Fruit fly (Drosophila melanogaster) whole organism, prepupa: ENCODE results near the gene CG6481.
A peak's percentile ranks its signal among the peaks of the same experiment; 100 is the strongest.

Source experiments
- CG10631 ChIP-seq: fragments of 200-800 bp; sonication (Bioruptor generic); optimal IDR thresholded peaks from 2 replicates; lab custom pipeline; 2016; ENCODE audit warnings: missing biosample characterization, missing genetic modification characterization
- CG10669 ChIP-seq: fragments of 200-800 bp; sonication (Bioruptor generic); optimal IDR thresholded peaks from 3 replicates; lab custom pipeline; 2018; ENCODE audit warnings: missing biosample characterization, mild to moderate bottlenecking, missing genetic modification characterization, moderate library complexity
- CG11294 ChIP-seq: fragments of 200-800 bp; sonication (Bioruptor generic); IDR thresholded peaks from 2 replicates; pipeline ENCODE4 v1.3.6; 2022; ENCODE audit warnings: missing biosample characterization, missing genetic modification characterization
- CG11902 ChIP-seq: fragments of 200-800 bp; sonication (Bioruptor generic); optimal IDR thresholded peaks from 3 replicates; lab custom pipeline; 2016; ENCODE audit warnings: missing biosample characterization, missing genetic modification characterization
- CG15336 ChIP-seq: fragments of 200-800 bp; sonication (Bioruptor generic); IDR thresholded peaks from 2 replicates; pipeline ENCODE4 v1.3.6; 2022; ENCODE audit warnings: missing biosample characterization, missing genetic modification characterization
- CG1621 ChIP-seq: fragments of 200-800 bp; sonication (Bioruptor generic); optimal IDR thresholded peaks from 3 replicates; lab custom pipeline; 2018; ENCODE audit warnings: missing biosample characterization, mild to moderate bottlenecking, missing genetic modification characterization
- CG16779 ChIP-seq: fragments of 200-800 bp; sonication (Bioruptor generic); optimal IDR thresholded peaks from 3 replicates; lab custom pipeline; 2017; ENCODE audit warnings: missing biosample characterization, mild to moderate bottlenecking, missing genetic modification characterization
- CG3032 ChIP-seq: fragments of 200-800 bp; optimal IDR thresholded peaks from 2 replicates; lab custom pipeline; 2019; ENCODE audit warnings: missing biosample characterization, mild to moderate bottlenecking, missing genetic modification characterization, moderate library complexity
- CG31627 ChIP-seq: fragments of 200-800 bp; sonication (Bioruptor generic); optimal IDR thresholded peaks from 3 replicates; lab custom pipeline; 2016; ENCODE audit warnings: missing biosample characterization, missing genetic modification characterization
- CG34406 ChIP-seq: fragments of 200-800 bp; sonication (Bioruptor generic); optimal IDR thresholded peaks from 3 replicates; lab custom pipeline; 2016; ENCODE audit warnings: missing biosample characterization, missing genetic modification characterization
- CG3919 ChIP-seq: fragments of 200-800 bp; sonication (Bioruptor generic); optimal IDR thresholded peaks from 3 replicates; lab custom pipeline; 2016; ENCODE audit warnings: missing biosample characterization, missing genetic modification characterization
- CG4318 ChIP-seq: fragments of 200-800 bp; sonication (Bioruptor generic); optimal IDR thresholded peaks from 3 replicates; lab custom pipeline; 2017; ENCODE audit warnings: missing biosample characterization, mild to moderate bottlenecking, missing genetic modification characterization
- CG6163 ChIP-seq: fragments of 200-800 bp; sonication (Bioruptor generic); IDR thresholded peaks from 3 replicates; pipeline ENCODE4 v1.3.6; 2022; ENCODE audit warnings: missing biosample characterization, missing genetic modification characterization
- CG6276 ChIP-seq: fragments of 200-800 bp; sonication (Bioruptor generic); optimal IDR thresholded peaks from 2 replicates; lab custom pipeline; 2017; ENCODE audit warnings: missing biosample characterization, mild to moderate bottlenecking, missing genetic modification characterization
- CG6808 ChIP-seq: fragments of 200-800 bp; sonication (Bioruptor generic); optimal IDR thresholded peaks from 3 replicates; lab custom pipeline; 2017; ENCODE audit warnings: missing biosample characterization, missing genetic modification characterization, mild to moderate bottlenecking, moderate library complexity, missing genetic modification reagents
- CG7368 ChIP-seq: fragments of 200-800 bp; sonication (Bioruptor generic); optimal IDR thresholded peaks from 3 replicates; lab custom pipeline; 2016; ENCODE audit warnings: missing biosample characterization, missing genetic modification characterization
- CG8319 ChIP-seq: fragments of 200-800 bp; sonication (Bioruptor generic); optimal IDR thresholded peaks from 3 replicates; lab custom pipeline; 2016; ENCODE audit warnings: missing biosample characterization, missing genetic modification characterization
- Eip75B ChIP-seq: fragments of 200-800 bp; sonication (Bioruptor generic); optimal IDR thresholded peaks from 3 replicates; lab custom pipeline; 2016; ENCODE audit warnings: missing biosample characterization, missing genetic modification characterization
- Eip78C ChIP-seq: fragments of 200-800 bp; sonication (Bioruptor generic); peaks from one replicate; lab custom pipeline; 2016; ENCODE audit warnings: missing biosample characterization, missing genetic modification characterization
- Eip93F ChIP-seq: fragments of 200-800 bp; sonication (Bioruptor generic); optimal IDR thresholded peaks from 2 replicates; lab custom pipeline; 2016; ENCODE audit warnings: missing biosample characterization, mild to moderate bottlenecking, missing genetic modification characterization
- Ets21C ChIP-seq: fragments of 200-800 bp; sonication (Bioruptor generic); optimal IDR thresholded peaks from 3 replicates; lab custom pipeline; 2016; ENCODE audit warnings: missing biosample characterization, missing genetic modification characterization
- Gug ChIP-seq: fragments of 200-800 bp; sonication (Bioruptor generic); IDR thresholded peaks from 2 replicates; pipeline ENCODE4 v1.3.6; 2022; ENCODE audit warnings: missing biosample characterization, missing genetic modification characterization
- Hr38 ChIP-seq: sonication (Bioruptor generic); optimal IDR thresholded peaks from 2 replicates; lab custom pipeline; 2016; ENCODE audit warnings: missing biosample characterization, missing genetic modification characterization
- Hr4 ChIP-seq: fragments of 200-800 bp; sonication (Bioruptor generic); optimal IDR thresholded peaks from 3 replicates; lab custom pipeline; 2016; ENCODE audit warnings: missing biosample characterization, missing genetic modification characterization
- Lpt ChIP-seq: fragments of 200-800 bp; sonication (Bioruptor generic); optimal IDR thresholded peaks from 3 replicates; lab custom pipeline; 2016; ENCODE audit warnings: missing biosample characterization, missing genetic modification characterization
- Met ChIP-seq: fragments of 200-800 bp; sonication (Bioruptor generic); optimal IDR thresholded peaks from 3 replicates; lab custom pipeline; 2016; ENCODE audit warnings: missing biosample characterization, missing genetic modification characterization
- OdsH ChIP-seq: fragments of 200-800 bp; sonication (Bioruptor generic); optimal IDR thresholded peaks from 3 replicates; lab custom pipeline; 2016; ENCODE audit warnings: missing biosample characterization, missing genetic modification characterization
- Smox ChIP-seq: fragments of 200-800 bp; sonication (Bioruptor generic); optimal IDR thresholded peaks from 3 replicates; lab custom pipeline; 2016; ENCODE audit warnings: missing biosample characterization, missing genetic modification characterization
- Sox14 ChIP-seq: fragments of 200-800 bp; sonication (Bioruptor generic); optimal IDR thresholded peaks from 3 replicates; lab custom pipeline; 2016; ENCODE audit warnings: missing biosample characterization, missing genetic modification characterization
- Sox15 ChIP-seq: fragments of 200-800 bp; sonication (Bioruptor generic); optimal IDR thresholded peaks from 3 replicates; lab custom pipeline; 2016; ENCODE audit warnings: missing biosample characterization, missing genetic modification characterization
- achi ChIP-seq: fragments of 200-800 bp; sonication (Bioruptor generic); optimal IDR thresholded peaks from 3 replicates; lab custom pipeline; 2016; ENCODE audit warnings: missing biosample characterization, missing genetic modification characterization
- acj6 ChIP-seq: fragments of 200-800 bp; sonication (Bioruptor generic); optimal IDR thresholded peaks from 3 replicates; lab custom pipeline; 2016; ENCODE audit warnings: missing biosample characterization, missing genetic modification characterization
- cyc ChIP-seq: fragments of 200-800 bp; sonication (Bioruptor generic); optimal IDR thresholded peaks from 3 replicates; lab custom pipeline; 2016; ENCODE audit warnings: missing biosample characterization, missing genetic modification characterization
- dac ChIP-seq: fragments of 200-800 bp; sonication (Bioruptor generic); optimal IDR thresholded peaks from 2 replicates; lab custom pipeline; 2017; ENCODE audit warnings: missing biosample characterization, mild to moderate bottlenecking, missing genetic modification characterization
- dsx ChIP-seq: fragments of 200-800 bp; optimal IDR thresholded peaks from 3 replicates; lab custom pipeline; 2019; ENCODE audit warnings: missing biosample characterization, mild to moderate bottlenecking, missing genetic modification characterization, moderate library complexity; ENCODE audit not compliant: poor library complexity, severe bottlenecking
- eg ChIP-seq: fragments of 200-800 bp; sonication (Bioruptor generic); IDR thresholded peaks from 3 replicates; pipeline ENCODE4 v1.3.6; 2022; ENCODE audit warnings: missing biosample characterization, missing genetic modification characterization
- esn ChIP-seq: fragments of 200-800 bp; sonication (Bioruptor generic); optimal IDR thresholded peaks from 2 replicates; lab custom pipeline; 2016; ENCODE audit warnings: missing biosample characterization, mild to moderate bottlenecking, missing genetic modification characterization, moderate library complexity
- fd59A ChIP-seq: fragments of 200-800 bp; sonication (Bioruptor generic); optimal IDR thresholded peaks from 2 replicates; lab custom pipeline; 2017; ENCODE audit warnings: missing biosample characterization, mild to moderate bottlenecking, missing genetic modification characterization, missing genetic modification reagents
- fkh ChIP-seq: fragments of 200-800 bp; sonication (Bioruptor generic); optimal IDR thresholded peaks from 3 replicates; lab custom pipeline; 2017; ENCODE audit warnings: missing biosample characterization, mild to moderate bottlenecking, missing genetic modification characterization, moderate library complexity
- lz ChIP-seq: fragments of 200-800 bp; sonication (Bioruptor generic); optimal IDR thresholded peaks from 3 replicates; lab custom pipeline; 2016; ENCODE audit warnings: missing biosample characterization, missing genetic modification characterization
- net ChIP-seq: fragments of 200-800 bp; sonication (Bioruptor generic); optimal IDR thresholded peaks from 3 replicates; lab custom pipeline; 2016; ENCODE audit warnings: missing biosample characterization, missing genetic modification characterization
- pdm3 ChIP-seq: fragments of 200-800 bp; sonication (Bioruptor generic); optimal IDR thresholded peaks from 3 replicates; lab custom pipeline; 2016; ENCODE audit warnings: missing biosample characterization, missing genetic modification characterization
- salr ChIP-seq, 2 experiments: fragments of 200-800 bp; sonication (Bioruptor generic); optimal IDR thresholded peaks; 3 replicates each; lab custom pipeline; 2016 to 2018; ENCODE audit warnings: missing biosample characterization in 2 of 2, missing genetic modification characterization in 2 of 2, mild to moderate bottlenecking in 1 of 2
- spab ChIP-seq: fragments of 200-800 bp; sonication (Bioruptor generic); optimal IDR thresholded peaks from 2 replicates; lab custom pipeline; 2017; ENCODE audit warnings: missing biosample characterization, mild to moderate bottlenecking, missing genetic modification characterization, missing genetic modification reagents
- ss ChIP-seq, 2 experiments: fragments of 200-800 bp; sonication (Bioruptor generic); optimal IDR thresholded peaks; 2 replicates in 1 of 2; 3 replicates in 1 of 2; lab custom pipeline; 2017 to 2018; ENCODE audit warnings: mild to moderate bottlenecking in 2 of 2, missing biosample characterization in 2 of 2, missing genetic modification characterization in 2 of 2, moderate library complexity in 1 of 2
- svp ChIP-seq: fragments of 200-800 bp; sonication (Bioruptor generic); peaks from one replicate; lab custom pipeline; 2016; ENCODE audit warnings: missing biosample characterization, missing genetic modification characterization
- topi ChIP-seq: fragments of 200-800 bp; sonication (Bioruptor generic); optimal IDR thresholded peaks from 3 replicates; lab custom pipeline; 2016; ENCODE audit warnings: missing biosample characterization, missing genetic modification characterization

Gene CG6481

dm6 chrX:18540268-18540667 lies 18.0 kb upstream of the CG6481 start (continued):
- peak; percentile 65 for TF ChIP-seq CG10631 (GFP tag; lab: Kevin White, UChicago)
- no peak for TF ChIP-seq Hr38 (GFP tag; lab: Kevin White, UChicago)
- TF ChIP-seq Sox14 (GFP tag; lab: Kevin White, UChicago) = peak; percentile 9
- TF ChIP-seq CG16779 (tag; lab: Kevin White, UChicago) = no peak
- no peak for TF ChIP-seq CG11294 (GFP tag; lab: Robert Waterston, UW)
- peak; percentile 4 for TF ChIP-seq cyc
- peak; percentile 44 for TF ChIP-seq Sox15
- TF ChIP-seq ss (GFP tag; optimal IDR thresholded peaks at IDR 0.05; lab: Kevin White, UChicago) = peak; percentile 29 to 64
- TF ChIP-seq lz (GFP tag; lab: Kevin White, UChicago) = peak; percentile 27
- no peak for TF ChIP-seq dsx (GFP tag; lab: Kevin White, UChicago)
- TF ChIP-seq Hr4 = peak; percentile 12
- peak; percentile 26 for TF ChIP-seq CG8319 (GFP tag; lab: Kevin White, UChicago)
- TF ChIP-seq Met (GFP tag; lab: Kevin White, UChicago) = peak; percentile 51
- no peak for TF ChIP-seq Ets21C
- TF ChIP-seq Eip78C = peak; percentile 90
- TF ChIP-seq Smox = peak; percentile 40
- TF ChIP-seq acj6 (GFP tag; lab: Kevin White, UChicago) = peak; percentile 63
- peak; percentile 51 for TF ChIP-seq CG10669 (GFP tag; lab: Kevin White, UChicago)

- no peak for TF ChIP-seq CG11294 (GFP tag; lab: Robert Waterston, UW)
- TF ChIP-seq salr (GFP tag; optimal IDR thresholded peaks at IDR 0.05; lab: Kevin White, UChicago) = peak in 1 of 2 experiments; percentile 24
- peak; percentile 52 for TF ChIP-seq CG31627
- peak; percentile 73 for TF ChIP-seq lz (GFP tag; lab: Kevin White, UChicago)
- TF ChIP-seq fd59A (GFP tag; lab: Kevin White, UChicago) = peak; percentile 61
- no peak for TF ChIP-seq Lpt (GFP tag; lab: Kevin White, UChicago)
- TF ChIP-seq cyc = peak; percentile 71
- peak; percentile 60 for TF ChIP-seq CG11902 (GFP tag; lab: Kevin White, UChicago)
- TF ChIP-seq net (GFP tag; lab: Kevin White, UChicago) = peak; percentile 62
- peak; percentile 63 for TF ChIP-seq esn (GFP tag; lab: Kevin White, UChicago)
- TF ChIP-seq Met (GFP tag; lab: Kevin White, UChicago) = peak; percentile 72
- TF ChIP-seq CG3032 (tag; lab: Kevin White, UChicago) = peak; percentile 71
- peak; percentile 69 for TF ChIP-seq CG8319 (GFP tag; lab: Kevin White, UChicago)
- no peak for TF ChIP-seq CG15336 (GFP tag; lab: Robert Waterston, UW)
- TF ChIP-seq CG1621 (tag; lab: Kevin White, UChicago) = peak; percentile 53
- peak; percentile 40 for TF ChIP-seq achi (GFP tag; lab: Kevin White, UChicago)
- TF ChIP-seq topi (GFP tag; lab: Kevin White, UChicago) = peak; percentile 64
- TF ChIP-seq dac = no peak
- peak; percentile 70 for TF ChIP-seq Sox15
- peak; percentile 53 for TF ChIP-seq Ets21C
- TF ChIP-seq Sox14 (GFP tag; lab: Kevin White, UChicago) = peak; percentile 74
- peak; percentile 52; the same call in 1 of the 3 replicates for TF ChIP-seq CG6163 (GFP tag; lab: Robert Waterston, UW)
- TF ChIP-seq CG16779 (tag; lab: Kevin White, UChicago) = peak; percentile 1
- peak; percentile 42 for TF ChIP-seq CG6276 (GFP tag; lab: Kevin White, UChicago)
- TF ChIP-seq ss (GFP tag; optimal IDR thresholded peaks at IDR 0.05; lab: Kevin White, UChicago) = peak; percentile 54 to 68
- peak; percentile 87 for TF ChIP-seq svp
- TF ChIP-seq acj6 (GFP tag; lab: Kevin White, UChicago) = peak; percentile 55
- TF ChIP-seq Hr4 = peak; percentile 18
- TF ChIP-seq Eip75B (GFP tag; lab: Kevin White, UChicago) = peak; percentile 63
- TF ChIP-seq CG7368 (GFP tag; lab: Kevin White, UChicago) = peak; percentile 59
- peak; percentile 28 for TF ChIP-seq CG4318
- no peak for TF ChIP-seq fkh (GFP tag; lab: Kevin White, UChicago)
- TF ChIP-seq Eip93F (GFP tag; lab: Kevin White, UChicago) = no peak
- TF ChIP-seq OdsH = peak; percentile 75
- TF ChIP-seq CG6808 (GFP tag; lab: Kevin White, UChicago) = peak; percentile 67
- TF ChIP-seq spab (GFP tag; lab: Kevin White, UChicago) = peak; percentile 64
- TF ChIP-seq Eip78C = peak; percentile 88
- peak; percentile 63 for TF ChIP-seq Smox
- TF ChIP-seq CG3919 (GFP tag; lab: Kevin White, UChicago) = peak; percentile 75
- TF ChIP-seq Gug (GFP tag; lab: Robert Waterston, UW) = no peak
- 0 out of 3 replicates have a peak, but pooled peaks have one; percentile 28 for TF ChIP-seq eg
- TF ChIP-seq pdm3 = peak; percentile 71
- peak; percentile 59 for TF ChIP-seq CG34406 (GFP tag; lab: Kevin White, UChicago)
These were observed 16.1 kb upstream of the CG6481 start for dm6 chrX:18538204-18538864.
